Worm (Caenorhabditis elegans): ENCODE measurements around the gene rbd-1.
A peak's percentile ranks its signal among the peaks of the same experiment; 100 is the strongest.

rbd-1 gene

ce11 chrIV:12724641-12725040 is at the start of gene rbd-1, which contains the start of gene T23F6.3 (continued):
- TF ChIP-seq ztf-18 (tag; optimal IDR thresholded peaks at IDR 0.05) (no peak), snpc-4 (GFP tag; optimal IDR thresholded peaks at IDR 0.05) (no peak), snpc-4 (tag; optimal IDR thresholded peaks at IDR 0.05) (peak in 2 of 4 experiments; percentile 41 to 72), ceh-100 (GFP tag; IDR thresholded peaks at IDR 0.05) (peak; percentile 96), nfyb-1 (GFP tag; IDR thresholded peaks at IDR 0.05) (peak; percentile 74), F49E8.2 (tag; optimal IDR thresholded peaks at IDR 0.05; ENCODE audit: insufficient read depth) (peak; percentile 47), bed-2 (GFP tag; IDR thresholded peaks at IDR 0.05) (no peak), hsf-1 (GFP tag; IDR thresholded peaks at IDR 0.05) (no peak), ztf-22 (GFP tag; optimal IDR thresholded peaks at IDR 0.05) (no peak), cebp-1 (GFP tag; IDR thresholded peaks at IDR 0.05) (no peak), cebp-1 (tag; optimal IDR thresholded peaks at IDR 0.05) (peak; percentile 66), C06A6.2 (GFP tag; conservative IDR thresholded peaks at IDR 0.05) (no peak), ztf-28 (GFP tag; IDR thresholded peaks at IDR 0.05) (no peak), hmg-20 (GFP tag; IDR thresholded peaks at IDR 0.05) (0 out of 2 replicates have a peak, but pooled peaks have one; percentile 35), F23B12.7 (tag; optimal IDR thresholded peaks at IDR 0.05; ENCODE audit: insufficient read depth) (peak; percentile 74), B0261.1 (tag; optimal IDR thresholded peaks at IDR 0.05) (no peak), aptf-3 (GFP tag; IDR thresholded peaks at IDR 0.05) (no peak), ceh-91 (GFP tag; IDR thresholded peaks at IDR 0.05) (no peak), lsy-27 (tag; optimal IDR thresholded peaks at IDR 0.05; ENCODE audit: borderline replicate concordance, insufficient read depth) (no peak), F33H1.4 (GFP tag; IDR thresholded peaks at IDR 0.05) (peak; percentile 52), B0336.3 (GFP tag; IDR thresholded peaks at IDR 0.05) (no peak), dpl-1 (GFP tag; optimal IDR thresholded peaks at IDR 0.05) (peak; percentile 94), madf-8 (GFP tag; conservative IDR thresholded peaks at IDR 0.05) (no peak), sea-2 (GFP tag; IDR thresholded peaks at IDR 0.05) (no peak), F57A8.1 (GFP tag; optimal IDR thresholded peaks at IDR 0.05) (no peak), rcor-1 (GFP tag; IDR thresholded peaks at IDR 0.05) (peak; percentile 61; the same call in 1 of the 2 replicates), tlf-1 (GFP tag; optimal IDR thresholded peaks at IDR 0.05) (peak; percentile 15), madf-3 (GFP tag; IDR thresholded peaks at IDR 0.05) (no peak)

- TF ChIP-seq him-1 (tag; optimal IDR thresholded peaks at IDR 0.05), result peak; percentile 18
Measured at ce11 chrIV:12677137-12677536, 47.6 kb upstream of the rbd-1 start, which contains the start of gene T23B5.6. TSS of gene T23B5.6 (minus strand) at chrIV:12677237.

- TF ChIP-seq ekl-4 (GFP tag; IDR thresholded peaks at IDR 0.05) (no peak), dpl-1 (GFP tag; optimal IDR thresholded peaks at IDR 0.05) (peak; percentile 38)
Measured at ce11 chrIV:12684341-12684740, 40.4 kb upstream of the rbd-1 start, which contains the start of gene prmt-9. TSS of gene prmt-9 (minus strand) at chrIV:12684378.

ce11 chrIV:12684826-12685594 is 39.8 kb upstream of the rbd-1 start:
- TF ChIP-seq snpc-3.4 (tag; optimal IDR thresholded peaks at IDR 0.05), result peak; percentile 10
- TF ChIP-seq attf-6 (GFP tag; IDR thresholded peaks at IDR 0.05), result no peak
- no peak for TF ChIP-seq ztf-6 (GFP tag; IDR thresholded peaks at IDR 0.05)
- TF ChIP-seq ceh-100 (GFP tag; IDR thresholded peaks at IDR 0.05), result no peak
- TF ChIP-seq tbx-9 (tag; optimal IDR thresholded peaks at IDR 0.05; ENCODE audit: borderline replicate concordance), result no peak
- TF ChIP-seq hmg-20 (GFP tag; IDR thresholded peaks at IDR 0.05), result no peak
- TF ChIP-seq C06A6.2 (GFP tag; conservative IDR thresholded peaks at IDR 0.05), result no peak
- no peak for TF ChIP-seq pha-4 (tag; optimal IDR thresholded peaks at IDR 0.05)
- no peak for TF ChIP-seq ceh-91 (GFP tag; IDR thresholded peaks at IDR 0.05)
- no peak for TF ChIP-seq ztf-18 (tag; optimal IDR thresholded peaks at IDR 0.05)
- no peak for TF ChIP-seq dox-1 (GFP tag; IDR thresholded peaks at IDR 0.05)
- TF ChIP-seq madf-8 (GFP tag; conservative IDR thresholded peaks at IDR 0.05), result no peak; the same call in 1 of the 2 replicates
- no peak for TF ChIP-seq fkh-3 (tag; optimal IDR thresholded peaks at IDR 0.05)
- TF ChIP-seq die-1 (tag; optimal IDR thresholded peaks at IDR 0.05), result no peak
- no peak for TF ChIP-seq efl-1 (GFP tag; optimal IDR thresholded peaks at IDR 0.05)
- no peak for TF ChIP-seq sptf-2 (GFP tag; optimal IDR thresholded peaks at IDR 0.05)
- TF ChIP-seq dpff-1 (tag; optimal IDR thresholded peaks at IDR 0.05), result no peak
- TF ChIP-seq unc-130 (GFP tag; optimal IDR thresholded peaks at IDR 0.05), result no peak
- TF ChIP-seq repo-1 (tag; optimal IDR thresholded peaks at IDR 0.05), result no peak
- TF ChIP-seq ztf-22 (GFP tag; optimal IDR thresholded peaks at IDR 0.05), result no peak

Data from whole organism, young adult.